Worm (Caenorhabditis elegans) whole organism, young adult: ENCODE results near the gene F48C5.2.

Experiments
- B0261.1 ChIP-seq: sonication (generic microtip); optimal IDR thresholded peaks from 2 replicates; lab custom pipeline; 2016; ENCODE audit warnings: mild to moderate bottlenecking, missing genetic modification characterization, moderate library complexity, missing compliant biosample characterization
- F37B4.10 ChIP-seq: fragments of 200-800 bp; sonication (Bioruptor generic); IDR thresholded peaks from 2 replicates; pipeline ENCODE4 v1.3.6; 2022; ENCODE audit warnings: missing genetic modification characterization, missing compliant biosample characterization
- F39B2.1 ChIP-seq: fragments of 200-800 bp; sonication (Bioruptor generic); IDR thresholded peaks from 2 replicates; pipeline ENCODE4 v1.3.6; 2022; ENCODE audit warnings: missing genetic modification reagents, missing genetic modification characterization, missing compliant biosample characterization
- F49E8.2 ChIP-seq: sonication (generic microtip); optimal IDR thresholded peaks from 3 replicates; lab custom pipeline; 2017; ENCODE audit warnings: missing genetic modification characterization, mild to moderate bottlenecking, missing compliant biosample characterization, antibody characterized with exemption, moderate library complexity; ENCODE audit not compliant: insufficient read depth
- F55B11.4 ChIP-seq: sonication (generic microtip); optimal IDR thresholded peaks from 2 replicates; lab custom pipeline; 2016; ENCODE audit warnings: missing compliant biosample characterization, missing genetic modification characterization, borderline replicate concordance; ENCODE audit not compliant: insufficient read depth
- K12H6.12 ChIP-seq: fragments of 200-800 bp; sonication (Bioruptor generic); optimal IDR thresholded peaks from 2 replicates; lab custom pipeline; 2018; ENCODE audit warnings: mild to moderate bottlenecking, missing genetic modification characterization, missing compliant biosample characterization
- Y56A3A.18 ChIP-seq: fragments of 200-800 bp; sonication (Bioruptor generic); IDR thresholded peaks from 2 replicates; pipeline ENCODE4 v1.3.6; 2022; ENCODE audit warnings: missing genetic modification reagents, missing genetic modification characterization, missing compliant biosample characterization
- ZK185.1 ChIP-seq: sonication (generic microtip); optimal IDR thresholded peaks from 2 replicates; lab custom pipeline; 2016; ENCODE audit warnings: mild to moderate bottlenecking, missing genetic modification characterization, missing compliant biosample characterization; ENCODE audit not compliant: poor library complexity, severe bottlenecking
- ama-1 ChIP-seq, 3 experiments: fragments of 150-350 bp in 1 of 3; sonication (generic microtip) in 2 of 3; optimal IDR thresholded peaks; 2 replicates each; lab custom pipeline; 2014 to 2018; ENCODE audit warnings: missing biosample characterization in 2 of 3, missing genetic modification characterization in 2 of 3, missing genetic modification reagents in 2 of 3
- aptf-3 ChIP-seq: fragments of 200-800 bp; sonication (Bioruptor generic); IDR thresholded peaks from 2 replicates; pipeline ENCODE4 v1.3.6; 2022; ENCODE audit warnings: missing genetic modification characterization, missing compliant biosample characterization
- atf-7 ChIP-seq: sonication (generic microtip); optimal IDR thresholded peaks from 2 replicates; lab custom pipeline; 2017; ENCODE audit warnings: mild to moderate bottlenecking, missing genetic modification characterization, missing compliant biosample characterization
- attf-3 ChIP-seq: fragments of 200-800 bp; sonication (Bioruptor generic); conservative IDR thresholded peaks from 2 replicates; pipeline ENCODE4 v1.3.6; 2022; ENCODE audit warnings: missing genetic modification reagents, missing genetic modification characterization, missing compliant biosample characterization
- cebp-1 ChIP-seq, 2 experiments: fragments of 200-800 bp in 1 of 2; sonication (Bioruptor generic) in 1 of 2; sonication (generic microtip) in 1 of 2; IDR thresholded peaks in 1 of 2; optimal IDR thresholded peaks in 1 of 2; 2 replicates each; pipeline versions ENCODE4 v1.3.6 to Lab custom; 2017 to 2022; ENCODE audit warnings: missing compliant biosample characterization in 2 of 2, missing genetic modification characterization in 2 of 2, mild to moderate bottlenecking in 1 of 2, missing genetic modification reagents in 1 of 2, moderate library complexity in 1 of 2
- ceh-58 ChIP-seq: fragments of 200-800 bp; sonication (Bioruptor generic); IDR thresholded peaks from 2 replicates; pipeline ENCODE4 v1.3.6; 2022; ENCODE audit warnings: missing genetic modification characterization, missing compliant biosample characterization
- ceh-79 ChIP-seq: sonication (generic microtip); optimal IDR thresholded peaks from 2 replicates; lab custom pipeline; 2017; ENCODE audit warnings: mild to moderate bottlenecking, missing genetic modification characterization, missing compliant biosample characterization
- chd-7 ChIP-seq: sonication (generic microtip); optimal IDR thresholded peaks from 2 replicates; lab custom pipeline; 2016; ENCODE audit warnings: mild to moderate bottlenecking, missing genetic modification characterization, moderate library complexity, missing compliant biosample characterization
- dox-1 ChIP-seq: fragments of 200-800 bp; sonication (Bioruptor generic); IDR thresholded peaks from 2 replicates; pipeline ENCODE4 v1.3.6; 2022; ENCODE audit warnings: missing genetic modification reagents, missing genetic modification characterization, missing compliant biosample characterization
- egrh-3 ChIP-seq: fragments of 200-800 bp; sonication (Bioruptor generic); IDR thresholded peaks from 2 replicates; pipeline ENCODE4 v1.3.6; 2022; ENCODE audit warnings: missing genetic modification reagents, missing genetic modification characterization, missing compliant biosample characterization
- ekl-4 ChIP-seq: fragments of 200-800 bp; sonication (Bioruptor generic); IDR thresholded peaks from 2 replicates; pipeline ENCODE4 v1.3.6; 2022; ENCODE audit warnings: missing genetic modification reagents, missing genetic modification characterization, missing compliant biosample characterization
- fkh-3 ChIP-seq: sonication (generic microtip); optimal IDR thresholded peaks from 2 replicates; lab custom pipeline; 2016; ENCODE audit warnings: mild to moderate bottlenecking, missing genetic modification characterization, missing compliant biosample characterization
- him-1 ChIP-seq: sonication (generic microtip); optimal IDR thresholded peaks from 2 replicates; lab custom pipeline; 2016; ENCODE audit warnings: missing genotype, missing genetic modification reagents, missing genetic modification characterization, missing compliant biosample characterization
- lag-1 ChIP-seq: fragments of 200-800 bp; sonication (Bioruptor generic); IDR thresholded peaks from 2 replicates; pipeline ENCODE4 v1.3.6; 2022; ENCODE audit warnings: missing genetic modification reagents, missing genetic modification characterization, missing compliant biosample characterization
- let-526 ChIP-seq: fragments of 200-800 bp; sonication (Bioruptor generic); IDR thresholded peaks from 2 replicates; pipeline ENCODE4 v1.3.6; 2022; ENCODE audit warnings: missing genetic modification reagents, missing genetic modification characterization, missing compliant biosample characterization
- let-607 ChIP-seq, 2 experiments: fragments of 200-800 bp in 1 of 2; sonication (Bioruptor generic) in 1 of 2; sonication (generic microtip) in 1 of 2; optimal IDR thresholded peaks; 2 replicates each; lab custom pipeline; 2016 to 2018; ENCODE audit warnings: mild to moderate bottlenecking in 2 of 2, missing compliant biosample characterization in 2 of 2, missing genetic modification characterization in 2 of 2, moderate library complexity in 2 of 2, missing genotype in 1 of 2
- lin-35 ChIP-seq, 3 experiments: fragments of 150-350 bp in 2 of 3; sonication (generic microtip) in 1 of 3; optimal IDR thresholded peaks; 2 replicates each; lab custom pipeline; 2014 to 2018; ENCODE audit warnings: missing biosample characterization in 3 of 3, missing genetic modification characterization in 3 of 3, missing genetic modification reagents in 3 of 3
- lsy-27 ChIP-seq: sonication (generic microtip); optimal IDR thresholded peaks from 2 replicates; lab custom pipeline; 2017; ENCODE audit warnings: missing genetic modification characterization, mild to moderate bottlenecking, missing compliant biosample characterization, antibody characterized with exemption, missing genotype, borderline replicate concordance; ENCODE audit not compliant: insufficient read depth
- madf-8 ChIP-seq: fragments of 200-800 bp; sonication (Bioruptor generic); conservative IDR thresholded peaks from 2 replicates; pipeline ENCODE4 v1.3.6; 2022; ENCODE audit warnings: missing genetic modification reagents, missing genetic modification characterization, missing compliant biosample characterization
- nfya-2 ChIP-seq: fragments of 200-800 bp; sonication (Bioruptor generic); IDR thresholded peaks from 2 replicates; pipeline ENCODE4 v1.3.6; 2022; ENCODE audit warnings: missing genetic modification reagents, missing genetic modification characterization, missing compliant biosample characterization
- nfyb-1 ChIP-seq: fragments of 200-800 bp; sonication (Bioruptor generic); IDR thresholded peaks from 2 replicates; pipeline ENCODE4 v1.3.6; 2022; ENCODE audit warnings: missing genetic modification reagents, missing genetic modification characterization, missing compliant biosample characterization
- nhr-80 ChIP-seq: sonication (generic microtip); optimal IDR thresholded peaks from 2 replicates; lab custom pipeline; 2016; ENCODE audit warnings: missing genetic modification characterization, missing compliant biosample characterization
- pha-4 ChIP-seq: fragments of 150-350 bp; sonication (generic microtip); optimal IDR thresholded peaks from 2 replicates; lab custom pipeline; 2014; ENCODE audit warnings: missing biosample characterization, missing genetic modification reagents, missing genetic modification characterization
- sdz-38 ChIP-seq: sonication (generic microtip); optimal IDR thresholded peaks from 2 replicates; lab custom pipeline; 2016; ENCODE audit warnings: missing genotype, missing genetic modification characterization, missing compliant biosample characterization
- snpc-1.3 ChIP-seq: sonication (generic microtip); optimal IDR thresholded peaks from 2 replicates; lab custom pipeline; 2017; ENCODE audit warnings: missing genetic modification characterization, mild to moderate bottlenecking, missing compliant biosample characterization, antibody characterized with exemption, moderate library complexity, missing genotype, missing genetic modification reagents; ENCODE audit not compliant: insufficient read depth
- tbx-9 ChIP-seq: sonication (generic microtip); optimal IDR thresholded peaks from 2 replicates; lab custom pipeline; 2016; ENCODE audit warnings: borderline replicate concordance, missing genetic modification characterization, inconsistent platforms, missing compliant biosample characterization
- tlf-1 ChIP-seq: fragments of 200-800 bp; sonication (Bioruptor generic); optimal IDR thresholded peaks from 2 replicates; lab custom pipeline; 2018; ENCODE audit warnings: mild to moderate bottlenecking, missing genetic modification characterization, missing compliant biosample characterization
- zfh-2 ChIP-seq: fragments of 200-800 bp; sonication (Bioruptor generic); conservative IDR thresholded peaks from 2 replicates; pipeline ENCODE4 v1.3.6; 2022; ENCODE audit warnings: missing genetic modification reagents, missing genetic modification characterization, missing compliant biosample characterization
- ztf-28 ChIP-seq: fragments of 200-800 bp; sonication (Bioruptor generic); IDR thresholded peaks from 2 replicates; pipeline ENCODE4 v1.3.6; 2022; ENCODE audit warnings: missing genetic modification reagents, missing genetic modification characterization, missing compliant biosample characterization

The F48C5.2 gene

ce11 chrX:11409457-11409856 is 44.7 kb downstream of the F48C5.2 start (continued):
- TF ChIP-seq lin-35 (GFP tag; optimal IDR thresholded peaks at IDR 0.05; lab: Kevin White, UChicago) (no peak), B0261.1 (tag; lab: Kevin White, UChicago) (no peak), K12H6.12 (tag; lab: Kevin White, UChicago) (no peak), Y56A3A.18 (no peak), tbx-9 (no peak), him-1 (tag; lab: Kevin White, UChicago) (no peak), madf-8 (GFP tag; lab: Robert Waterston, UW) (no peak), let-526 (no peak), let-607 (tag; optimal IDR thresholded peaks at IDR 0.05; lab: Kevin White, UChicago) (no peak), ztf-28 (GFP tag; lab: Robert Waterston, UW) (no peak), fkh-3 (tag; lab: Kevin White, UChicago) (no peak), ceh-58 (GFP tag; lab: Robert Waterston, UW) (no peak), snpc-1.3 (no peak), ama-1 (optimal IDR thresholded peaks at IDR 0.05; lab: Kevin White, UChicago) (no peak), ama-1 (GFP tag; optimal IDR thresholded peaks at IDR 0.05; lab: Kevin White, UChicago) (no peak), cebp-1 (GFP tag; IDR thresholded peaks at IDR 0.05; lab: Robert Waterston, UW) (no peak), cebp-1 (tag; optimal IDR thresholded peaks at IDR 0.05; lab: Kevin White, UChicago) (peak; percentile 30), F39B2.1 (GFP tag; lab: Robert Waterston, UW) (no peak), ekl-4 (0 out of 2 replicates have a peak, but pooled peaks have one; percentile 41), attf-3 (GFP tag; lab: Robert Waterston, UW) (no peak), F49E8.2 (tag; lab: Kevin White, UChicago) (no peak), F37B4.10 (no peak), lag-1 (GFP tag; lab: Robert Waterston, UW) (no peak), aptf-3 (GFP tag; lab: Robert Waterston, UW) (no peak), ceh-79 (tag; lab: Kevin White, UChicago) (no peak), zfh-2 (GFP tag; lab: Robert Waterston, UW) (no peak), dox-1 (GFP tag; lab: Robert Waterston, UW) (no peak), pha-4 (peak; percentile 20), sdz-38 (no peak), nhr-80 (tag; lab: Kevin White, UChicago) (peak; percentile 46), egrh-3 (GFP tag; lab: Robert Waterston, UW) (no peak), nfya-2 (GFP tag; lab: Robert Waterston, UW) (no peak), ZK185.1 (tag; lab: Kevin White, UChicago) (peak; percentile 48), chd-7 (tag; lab: Kevin White, UChicago) (no peak)

ce11 chrX:11407682-11408335 is 46.3 kb downstream of the F48C5.2 start, which contains the start of gene F08B12.4:
Gene F08B12.4 (minus strand): TSS chrX:11407732.
- 0 out of 2 replicates have a peak, but pooled peaks have one; percentile 13 for TF ChIP-seq dox-1 (GFP tag; lab: Robert Waterston, UW)
- TF ChIP-seq lsy-27 (tag; lab: Kevin White, UChicago) = no peak
- peak; percentile 84 for TF ChIP-seq nhr-80 (tag; lab: Kevin White, UChicago)
- TF ChIP-seq nfyb-1 (GFP tag; lab: Robert Waterston, UW) = peak; percentile 30; the same call in 1 of the 2 replicates
- TF ChIP-seq tlf-1 (GFP tag; lab: Kevin White, UChicago) = no peak
- TF ChIP-seq egrh-3 (GFP tag; lab: Robert Waterston, UW) = no peak
- TF ChIP-seq atf-7 (tag; lab: Kevin White, UChicago) = peak; percentile 23
- no peak for TF ChIP-seq F55B11.4 (tag; lab: Kevin White, UChicago)
- TF ChIP-seq ama-1 (optimal IDR thresholded peaks at IDR 0.05; lab: Kevin White, UChicago) = peak; percentile 68
- TF ChIP-seq ama-1 (GFP tag; optimal IDR thresholded peaks at IDR 0.05; lab: Kevin White, UChicago) = no peak
